Worm (Caenorhabditis elegans): ENCODE data around the gene tcl-2.

tcl-2 gene

ce11 chrIV:149794-150193 is 29.1 kb upstream of the tcl-2 start:
- TF ChIP-seq cnd-1 (tag; optimal IDR thresholded peaks at IDR 0.05) (no peak), lin-32 (GFP tag; optimal IDR thresholded peaks at IDR 0.05) (no peak), nhr-2 (tag; optimal IDR thresholded peaks at IDR 0.05) (peak; percentile 95), zip-8 (tag; optimal IDR thresholded peaks at IDR 0.05) (peak; percentile 29), elt-1 (tag; optimal IDR thresholded peaks at IDR 0.05; ENCODE audit: borderline replicate concordance, insufficient read depth) (peak; percentile 59), unc-62 (GFP tag; optimal IDR thresholded peaks at IDR 0.05) (peak; percentile 12), hlh-1 (tag; optimal IDR thresholded peaks at IDR 0.05) (no peak)

ce11 chrIV:157809-158208 is 21.1 kb upstream of the tcl-2 start, which contains the start of gene gegf-1:
gegf-1 (minus strand) TSS chrIV:157909.
- TF ChIP-seq mls-2 (tag; optimal IDR thresholded peaks at IDR 0.05) (no peak), unc-120 (tag; optimal IDR thresholded peaks at IDR 0.05; ENCODE audit: poor library complexity, severe bottlenecking) (no peak), ceh-83 (GFP tag; optimal IDR thresholded peaks at IDR 0.05) (no peak), nhr-237 (tag; optimal IDR thresholded peaks at IDR 0.05) (no peak), mab-5 (tag; optimal IDR thresholded peaks at IDR 0.05) (no peak), ceh-43 (GFP tag; optimal IDR thresholded peaks at IDR 0.05) (no peak), flh-1 (GFP tag; optimal IDR thresholded peaks at IDR 0.05) (no peak), lin-32 (GFP tag; optimal IDR thresholded peaks at IDR 0.05) (no peak), unc-62 (GFP tag; optimal IDR thresholded peaks at IDR 0.05) (no peak), ham-2 (GFP tag; optimal IDR thresholded peaks at IDR 0.05) (no peak)

ce11 chrIV:158662-159061 is 20.2 kb upstream of the tcl-2 start, which contains the start of gene Y38C1AA.7:
Y38C1AA.7 (plus strand) TSS chrIV:158962.
- TF ChIP-seq nhr-237 (tag; optimal IDR thresholded peaks at IDR 0.05) = no peak

ce11 chrIV:159864-160263 is 19.0 kb upstream of the tcl-2 start, which contains the start of gene Y38C1AA.19:
Y38C1AA.19 (plus strand) TSS chrIV:160164.
- TF ChIP-seq unc-62 (GFP tag; optimal IDR thresholded peaks at IDR 0.05) (no peak), drap-1 (GFP tag; optimal IDR thresholded peaks at IDR 0.05) (no peak), lin-32 (GFP tag; optimal IDR thresholded peaks at IDR 0.05) (no peak), elt-1 (tag; optimal IDR thresholded peaks at IDR 0.05; ENCODE audit: borderline replicate concordance, insufficient read depth) (no peak), hlh-1 (tag; optimal IDR thresholded peaks at IDR 0.05) (no peak), blmp-1 (tag; optimal IDR thresholded peaks at IDR 0.05) (no peak), cnd-1 (tag; optimal IDR thresholded peaks at IDR 0.05) (no peak), snpc-4 (tag; optimal IDR thresholded peaks at IDR 0.05) (no peak), unc-39 (tag; optimal IDR thresholded peaks at IDR 0.05) (no peak), ztf-11 (tag; optimal IDR thresholded peaks at IDR 0.05) (no peak), nhr-28 (tag; optimal IDR thresholded peaks at IDR 0.05) (no peak), elt-3 (tag; optimal IDR thresholded peaks at IDR 0.05) (no peak), ceh-83 (GFP tag; optimal IDR thresholded peaks at IDR 0.05) (no peak), mep-1 (tag; optimal IDR thresholded peaks at IDR 0.05) (no peak), unc-120 (tag; optimal IDR thresholded peaks at IDR 0.05; ENCODE audit: poor library complexity, severe bottlenecking) (no peak), tbx-8 (GFP tag; optimal IDR thresholded peaks at IDR 0.05) (no peak)

ce11 chrIV:162530-162929 is 16.4 kb upstream of the tcl-2 start, which contains the start of gene Y38C1AA.6:
Y38C1AA.6 (plus strand) TSS chrIV:162830.
- TF ChIP-seq lin-13 (tag; optimal IDR thresholded peaks at IDR 0.05) (no peak), nhr-76 (tag; optimal IDR thresholded peaks at IDR 0.05) (no peak), flh-1 (GFP tag; optimal IDR thresholded peaks at IDR 0.05) (no peak), unc-62 (GFP tag; optimal IDR thresholded peaks at IDR 0.05) (no peak), mls-2 (tag; optimal IDR thresholded peaks at IDR 0.05) (no peak), snpc-4 (tag; optimal IDR thresholded peaks at IDR 0.05) (no peak), lin-32 (GFP tag; optimal IDR thresholded peaks at IDR 0.05) (no peak), blmp-1 (tag; optimal IDR thresholded peaks at IDR 0.05) (no peak), elt-1 (tag; optimal IDR thresholded peaks at IDR 0.05; ENCODE audit: borderline replicate concordance, insufficient read depth) (no peak), elt-3 (tag; optimal IDR thresholded peaks at IDR 0.05) (no peak), sptf-1 (tag; optimal IDR thresholded peaks at IDR 0.05) (no peak), zip-8 (tag; optimal IDR thresholded peaks at IDR 0.05) (no peak)

- no peak for TF ChIP-seq unc-120 (tag; optimal IDR thresholded peaks at IDR 0.05; ENCODE audit: poor library complexity, severe bottlenecking)
- TF ChIP-seq snpc-4 (tag; optimal IDR thresholded peaks at IDR 0.05) = no peak
- TF ChIP-seq nhr-2 (tag; optimal IDR thresholded peaks at IDR 0.05) = no peak
- TF ChIP-seq sptf-1 (tag; optimal IDR thresholded peaks at IDR 0.05) = no peak
- no peak for TF ChIP-seq ceh-43 (GFP tag; optimal IDR thresholded peaks at IDR 0.05)
- TF ChIP-seq lin-32 (GFP tag; optimal IDR thresholded peaks at IDR 0.05) = no peak
- no peak for TF ChIP-seq nhr-28 (tag; optimal IDR thresholded peaks at IDR 0.05)
- TF ChIP-seq ham-2 (GFP tag; optimal IDR thresholded peaks at IDR 0.05) = no peak
- TF ChIP-seq elt-1 (tag; optimal IDR thresholded peaks at IDR 0.05; ENCODE audit: borderline replicate concordance, insufficient read depth) = no peak
- no peak for TF ChIP-seq M03D4.4 (tag; optimal IDR thresholded peaks at IDR 0.05)
- no peak for TF ChIP-seq ces-1 (GFP tag; optimal IDR thresholded peaks at IDR 0.05)
- TF ChIP-seq unc-39 (tag; optimal IDR thresholded peaks at IDR 0.05) = no peak
These were observed 14.1 kb upstream of the tcl-2 start, which contains the start of gene cutl-24 for ce11 chrIV:164777-165176. cutl-24 (plus strand) TSS chrIV:165077.

Data from whole organism, mixed stage, embryonic.